Worm (Caenorhabditis elegans) whole organism, young adult: ENCODE measurements around the gene let-711.

Source experiments
- B0035.1 ChIP-seq: sonication (generic microtip); optimal IDR thresholded peaks from 2 replicates; lab custom pipeline; 2016; ENCODE audit warnings: missing genetic modification characterization, mild to moderate bottlenecking, missing compliant biosample characterization, missing genotype, missing genetic modification reagents
- B0336.3 ChIP-seq: fragments of 200-800 bp; sonication (Bioruptor generic); IDR thresholded peaks from 2 replicates; pipeline ENCODE4 v1.3.6; 2022; ENCODE audit warnings: missing genetic modification characterization, missing compliant biosample characterization
- C17E4.6 ChIP-seq: fragments of 200-800 bp; sonication (Bioruptor generic); IDR thresholded peaks from 2 replicates; pipeline ENCODE4 v1.3.6; 2022; ENCODE audit warnings: missing genetic modification reagents, missing genetic modification characterization, missing compliant biosample characterization
- D2030.7 ChIP-seq: fragments of 200-800 bp; sonication (Bioruptor generic); IDR thresholded peaks from 2 replicates; pipeline ENCODE4 v1.3.6; 2022; ENCODE audit warnings: missing genetic modification reagents, missing genetic modification characterization, missing compliant biosample characterization
- F23B12.7 ChIP-seq: sonication (generic microtip); optimal IDR thresholded peaks from 2 replicates; lab custom pipeline; 2017; ENCODE audit warnings: missing genetic modification characterization, mild to moderate bottlenecking, missing compliant biosample characterization, antibody characterized with exemption, moderate library complexity; ENCODE audit not compliant: insufficient read depth
- F33H1.4 ChIP-seq: fragments of 200-800 bp; sonication (Bioruptor generic); IDR thresholded peaks from 2 replicates; pipeline ENCODE4 v1.3.6; 2022; ENCODE audit warnings: missing genetic modification reagents, missing genetic modification characterization, missing compliant biosample characterization
- F37B4.10 ChIP-seq: fragments of 200-800 bp; sonication (Bioruptor generic); IDR thresholded peaks from 2 replicates; pipeline ENCODE4 v1.3.6; 2022; ENCODE audit warnings: missing genetic modification characterization, missing compliant biosample characterization
- F39B2.1 ChIP-seq: fragments of 200-800 bp; sonication (Bioruptor generic); IDR thresholded peaks from 2 replicates; pipeline ENCODE4 v1.3.6; 2022; ENCODE audit warnings: missing genetic modification reagents, missing genetic modification characterization, missing compliant biosample characterization
- F52B5.7 ChIP-seq: sonication (generic microtip); optimal IDR thresholded peaks from 2 replicates; lab custom pipeline; 2016; ENCODE audit warnings: mild to moderate bottlenecking, missing genetic modification characterization, missing compliant biosample characterization
- F55B11.4 ChIP-seq: sonication (generic microtip); optimal IDR thresholded peaks from 2 replicates; lab custom pipeline; 2016; ENCODE audit warnings: missing compliant biosample characterization, missing genetic modification characterization, borderline replicate concordance; ENCODE audit not compliant: insufficient read depth
- F57C9.4 ChIP-seq: sonication (generic microtip); optimal IDR thresholded peaks from 2 replicates; lab custom pipeline; 2017; ENCODE audit warnings: mild to moderate bottlenecking, missing genetic modification characterization, missing compliant biosample characterization
- K12H6.12 ChIP-seq: fragments of 200-800 bp; sonication (Bioruptor generic); optimal IDR thresholded peaks from 2 replicates; lab custom pipeline; 2018; ENCODE audit warnings: mild to moderate bottlenecking, missing genetic modification characterization, missing compliant biosample characterization
- T07F8.4 ChIP-seq: sonication (generic microtip); optimal IDR thresholded peaks from 2 replicates; lab custom pipeline; 2016; ENCODE audit warnings: mild to moderate bottlenecking, missing genetic modification characterization, moderate library complexity, missing compliant biosample characterization
- Y53G8AR.9 ChIP-seq: fragments of 200-800 bp; sonication (Bioruptor generic); conservative IDR thresholded peaks from 2 replicates; pipeline ENCODE4 v1.3.6; 2022; ENCODE audit warnings: missing genetic modification reagents, missing genetic modification characterization, missing compliant biosample characterization
- Y67H2A.10 ChIP-seq: fragments of 200-800 bp; sonication (Bioruptor generic); conservative IDR thresholded peaks from 2 replicates; pipeline ENCODE4 v1.3.6; 2022; ENCODE audit warnings: missing genetic modification reagents, missing genetic modification characterization, missing compliant biosample characterization
- Y95B8A.8 ChIP-seq: fragments of 200-800 bp; sonication (Bioruptor generic); IDR thresholded peaks from 2 replicates; pipeline ENCODE4 v1.3.6; 2022; ENCODE audit warnings: missing genetic modification reagents, missing genetic modification characterization, missing compliant biosample characterization
- akir-1 ChIP-seq: fragments of 200-800 bp; sonication (Bioruptor generic); optimal IDR thresholded peaks from 2 replicates; lab custom pipeline; 2018; ENCODE audit warnings: mild to moderate bottlenecking, missing genetic modification characterization, moderate library complexity, missing compliant biosample characterization
- athp-1 ChIP-seq: sonication (generic microtip); optimal IDR thresholded peaks from 2 replicates; lab custom pipeline; 2017; ENCODE audit warnings: mild to moderate bottlenecking, missing genetic modification characterization, missing compliant biosample characterization
- ccch-3 ChIP-seq: fragments of 200-800 bp; sonication (Bioruptor generic); optimal IDR thresholded peaks from 2 replicates; lab custom pipeline; 2018; ENCODE audit warnings: mild to moderate bottlenecking, missing genetic modification characterization, missing compliant biosample characterization
- cebp-1 ChIP-seq, 2 experiments: fragments of 200-800 bp in 1 of 2; sonication (Bioruptor generic) in 1 of 2; sonication (generic microtip) in 1 of 2; IDR thresholded peaks in 1 of 2; optimal IDR thresholded peaks in 1 of 2; 2 replicates each; pipeline versions ENCODE4 v1.3.6 to Lab custom; 2017 to 2022; ENCODE audit warnings: missing compliant biosample characterization in 2 of 2, missing genetic modification characterization in 2 of 2, mild to moderate bottlenecking in 1 of 2, missing genetic modification reagents in 1 of 2, moderate library complexity in 1 of 2
- ceh-40 ChIP-seq: fragments of 200-800 bp; sonication (Bioruptor generic); IDR thresholded peaks from 2 replicates; pipeline ENCODE4 v1.3.6; 2022; ENCODE audit warnings: missing genetic modification characterization, missing compliant biosample characterization
- ceh-58 ChIP-seq: fragments of 200-800 bp; sonication (Bioruptor generic); IDR thresholded peaks from 2 replicates; pipeline ENCODE4 v1.3.6; 2022; ENCODE audit warnings: missing genetic modification characterization, missing compliant biosample characterization
- ets-4 ChIP-seq: fragments of 200-800 bp; sonication (Bioruptor generic); optimal IDR thresholded peaks from 2 replicates; lab custom pipeline; 2018; ENCODE audit warnings: mild to moderate bottlenecking, missing genetic modification characterization, missing compliant biosample characterization
- fkh-3 ChIP-seq: sonication (generic microtip); optimal IDR thresholded peaks from 2 replicates; lab custom pipeline; 2016; ENCODE audit warnings: mild to moderate bottlenecking, missing genetic modification characterization, missing compliant biosample characterization
- hlh-12 ChIP-seq: sonication (generic microtip); optimal IDR thresholded peaks from 2 replicates; lab custom pipeline; 2016; ENCODE audit warnings: missing genetic modification characterization, missing compliant biosample characterization
- hmg-20 ChIP-seq: fragments of 200-800 bp; sonication (Bioruptor generic); IDR thresholded peaks from 2 replicates; pipeline ENCODE4 v1.3.6; 2022; ENCODE audit warnings: missing genetic modification reagents, missing genetic modification characterization, missing compliant biosample characterization
- hrde-1 ChIP-seq: sonication (generic microtip); optimal IDR thresholded peaks from 2 replicates; lab custom pipeline; 2016; ENCODE audit warnings: missing genetic modification characterization, mild to moderate bottlenecking, missing compliant biosample characterization, moderate library complexity, missing genotype, missing genetic modification reagents, borderline replicate concordance
- hsf-1 ChIP-seq: fragments of 200-800 bp; sonication (Bioruptor generic); IDR thresholded peaks from 2 replicates; pipeline ENCODE4 v1.3.6; 2022; ENCODE audit warnings: missing genetic modification reagents, missing genetic modification characterization, missing compliant biosample characterization
- let-526 ChIP-seq: fragments of 200-800 bp; sonication (Bioruptor generic); IDR thresholded peaks from 2 replicates; pipeline ENCODE4 v1.3.6; 2022; ENCODE audit warnings: missing genetic modification reagents, missing genetic modification characterization, missing compliant biosample characterization
- let-607 ChIP-seq, 2 experiments: fragments of 200-800 bp in 1 of 2; sonication (Bioruptor generic) in 1 of 2; sonication (generic microtip) in 1 of 2; optimal IDR thresholded peaks; 2 replicates each; lab custom pipeline; 2016 to 2018; ENCODE audit warnings: mild to moderate bottlenecking in 2 of 2, missing compliant biosample characterization in 2 of 2, missing genetic modification characterization in 2 of 2, moderate library complexity in 2 of 2, missing genotype in 1 of 2
- lir-1 ChIP-seq: fragments of 200-800 bp; sonication (Bioruptor generic); conservative IDR thresholded peaks from 2 replicates; pipeline ENCODE4 v1.3.6; 2022; ENCODE audit warnings: missing genetic modification reagents, missing genetic modification characterization, missing compliant biosample characterization
- mel-28 ChIP-seq: sonication (generic microtip); optimal IDR thresholded peaks from 2 replicates; lab custom pipeline; 2016; ENCODE audit warnings: borderline replicate concordance, mild to moderate bottlenecking, missing genetic modification characterization, missing compliant biosample characterization
- mes-4 ChIP-seq: sonication (generic microtip); optimal IDR thresholded peaks from 2 replicates; lab custom pipeline; 2016; ENCODE audit warnings: missing genotype, missing genetic modification characterization, missing compliant biosample characterization
- pha-4 ChIP-seq: fragments of 150-350 bp; sonication (generic microtip); optimal IDR thresholded peaks from 2 replicates; lab custom pipeline; 2014; ENCODE audit warnings: missing biosample characterization, missing genetic modification reagents, missing genetic modification characterization
- rcor-1 ChIP-seq: fragments of 200-800 bp; sonication (Bioruptor generic); IDR thresholded peaks from 2 replicates; pipeline ENCODE4 v1.3.6; 2022; ENCODE audit warnings: missing genetic modification reagents, missing genetic modification characterization, missing compliant biosample characterization
- rec-8 ChIP-seq, 2 experiments: sonication (generic microtip); optimal IDR thresholded peaks; 2 replicates each; lab custom pipeline; 2016; ENCODE audit warnings: mild to moderate bottlenecking in 2 of 2, missing genetic modification characterization in 2 of 2, missing genetic modification reagents in 2 of 2, missing genotype in 2 of 2, missing biosample characterization in 1 of 2, missing compliant biosample characterization in 1 of 2, moderate library complexity in 1 of 2
- sdz-38 ChIP-seq: sonication (generic microtip); optimal IDR thresholded peaks from 2 replicates; lab custom pipeline; 2016; ENCODE audit warnings: missing genotype, missing genetic modification characterization, missing compliant biosample characterization
- snpc-1.1 ChIP-seq: sonication (generic microtip); optimal IDR thresholded peaks from 2 replicates; lab custom pipeline; 2017; ENCODE audit warnings: missing genetic modification characterization, mild to moderate bottlenecking, missing compliant biosample characterization, antibody characterized with exemption, moderate library complexity, missing genotype, missing genetic modification reagents; ENCODE audit not compliant: insufficient read depth
- snpc-1.3 ChIP-seq: sonication (generic microtip); optimal IDR thresholded peaks from 2 replicates; lab custom pipeline; 2017; ENCODE audit warnings: missing genetic modification characterization, mild to moderate bottlenecking, missing compliant biosample characterization, antibody characterized with exemption, moderate library complexity, missing genotype, missing genetic modification reagents; ENCODE audit not compliant: insufficient read depth
- snpc-3.4 ChIP-seq: sonication (generic microtip); optimal IDR thresholded peaks from 2 replicates; lab custom pipeline; 2017; ENCODE audit warnings: missing genetic modification characterization, mild to moderate bottlenecking, missing compliant biosample characterization, antibody characterized with exemption, moderate library complexity, missing genotype, missing genetic modification reagents
- snpc-4 ChIP-seq, 5 experiments: fragments of 150-350 bp in 1 of 5; sonication (generic microtip) in 4 of 5; optimal IDR thresholded peaks; 2 replicates each; lab custom pipeline; 2014 to 2018; ENCODE audit warnings: missing genetic modification characterization in 5 of 5, missing biosample characterization in 3 of 5, antibody characterized with exemption in 2 of 5, mild to moderate bottlenecking in 2 of 5, missing compliant biosample characterization in 2 of 5, missing genotype in 2 of 5, moderate library complexity in 2 of 5, missing genetic modification reagents in 1 of 5
- unc-62 ChIP-seq: fragments of 150-350 bp; optimal IDR thresholded peaks from 2 replicates; lab custom pipeline; 2014; ENCODE audit warnings: missing biosample characterization, missing genetic modification reagents, missing genetic modification characterization
- xnd-1 ChIP-seq: sonication (generic microtip); optimal IDR thresholded peaks from 2 replicates; lab custom pipeline; 2016; ENCODE audit warnings: missing genotype, missing genetic modification reagents, missing genetic modification characterization, missing compliant biosample characterization
- zfh-2 ChIP-seq: fragments of 200-800 bp; sonication (Bioruptor generic); conservative IDR thresholded peaks from 2 replicates; pipeline ENCODE4 v1.3.6; 2022; ENCODE audit warnings: missing genetic modification reagents, missing genetic modification characterization, missing compliant biosample characterization
- zim-3 ChIP-seq: sonication (generic microtip); optimal IDR thresholded peaks from 2 replicates; lab custom pipeline; 2017; ENCODE audit warnings: mild to moderate bottlenecking, missing genetic modification characterization, moderate library complexity, missing compliant biosample characterization
- ztf-26 ChIP-seq: sonication (generic microtip); optimal IDR thresholded peaks from 2 replicates; lab custom pipeline; 2017; ENCODE audit warnings: missing genetic modification characterization, missing compliant biosample characterization

let-711 gene

ce11 chrIII:6897587-6898064, 48.9 kb upstream of the let-711 start, which contains the start of gene T07E3.4 (continued):
- TF ChIP-seq Y67H2A.10 (no peak), hmg-20 (GFP tag; lab: Robert Waterston, UW) (no peak), F37B4.10 (GFP tag; lab: Robert Waterston, UW) (no peak), rcor-1 (GFP tag; lab: Robert Waterston, UW) (no peak), ztf-26 (tag; lab: Kevin White, UChicago) (peak; percentile 60), sdz-38 (tag; lab: Kevin White, UChicago) (no peak), mel-28 (tag; lab: Kevin White, UChicago) (no peak), zim-3 (tag; lab: Kevin White, UChicago) (no peak), F39B2.1 (GFP tag; lab: Robert Waterston, UW) (no peak), snpc-1.3 (tag; lab: Kevin White, UChicago) (no peak), ccch-3 (GFP tag; lab: Kevin White, UChicago) (no peak), lir-1 (GFP tag; lab: Robert Waterston, UW) (no peak), athp-1 (no peak), let-607 (tag; optimal IDR thresholded peaks at IDR 0.05; lab: Kevin White, UChicago) (no peak), mes-4 (no peak), ceh-58 (no peak), F57C9.4 (tag; lab: Kevin White, UChicago) (no peak), K12H6.12 (tag; lab: Kevin White, UChicago) (peak; percentile 28), B0035.1 (tag; lab: Kevin White, UChicago) (no peak), akir-1 (GFP tag; lab: Kevin White, UChicago) (no peak), snpc-4 (GFP tag; optimal IDR thresholded peaks at IDR 0.05; lab: Kevin White, UChicago) (no peak), snpc-4 (tag; optimal IDR thresholded peaks at IDR 0.05; lab: Kevin White, UChicago) (peak in 1 of 4 experiments; percentile 15), F52B5.7 (tag; lab: Kevin White, UChicago) (no peak), F55B11.4 (no peak), hrde-1 (tag; lab: Kevin White, UChicago) (no peak), rec-8 (tag; optimal IDR thresholded peaks at IDR 0.05; lab: Kevin White, UChicago) (no peak), cebp-1 (GFP tag; IDR thresholded peaks at IDR 0.05; lab: Robert Waterston, UW) (no peak), cebp-1 (tag; optimal IDR thresholded peaks at IDR 0.05; lab: Kevin White, UChicago) (peak; percentile 68), hsf-1 (no peak), let-526 (GFP tag; lab: Robert Waterston, UW) (no peak), T07F8.4 (no peak), fkh-3 (no peak), snpc-1.1 (tag; lab: Kevin White, UChicago) (no peak), B0336.3 (GFP tag; lab: Robert Waterston, UW) (no peak), pha-4 (tag; lab: Kevin White, UChicago) (peak; percentile 45), xnd-1 (no peak), zfh-2 (GFP tag; lab: Robert Waterston, UW) (no peak), ets-4 (GFP tag; lab: Kevin White, UChicago) (no peak), F23B12.7 (no peak), unc-62 (GFP tag; lab: Kevin White, UChicago) (no peak), Y53G8AR.9 (GFP tag; lab: Robert Waterston, UW) (no peak), Y95B8A.8 (GFP tag; lab: Robert Waterston, UW) (no peak), hlh-12 (tag; lab: Kevin White, UChicago) (no peak), snpc-3.4 (tag; lab: Kevin White, UChicago) (no peak), ceh-40 (GFP tag; lab: Robert Waterston, UW) (no peak), D2030.7 (GFP tag; lab: Robert Waterston, UW) (no peak), C17E4.6 (GFP tag; lab: Robert Waterston, UW) (no peak), F33H1.4 (GFP tag; lab: Robert Waterston, UW) (no peak)
